Worm (Caenorhabditis elegans): ENCODE results near the gene decr-1.2.

DNA sequence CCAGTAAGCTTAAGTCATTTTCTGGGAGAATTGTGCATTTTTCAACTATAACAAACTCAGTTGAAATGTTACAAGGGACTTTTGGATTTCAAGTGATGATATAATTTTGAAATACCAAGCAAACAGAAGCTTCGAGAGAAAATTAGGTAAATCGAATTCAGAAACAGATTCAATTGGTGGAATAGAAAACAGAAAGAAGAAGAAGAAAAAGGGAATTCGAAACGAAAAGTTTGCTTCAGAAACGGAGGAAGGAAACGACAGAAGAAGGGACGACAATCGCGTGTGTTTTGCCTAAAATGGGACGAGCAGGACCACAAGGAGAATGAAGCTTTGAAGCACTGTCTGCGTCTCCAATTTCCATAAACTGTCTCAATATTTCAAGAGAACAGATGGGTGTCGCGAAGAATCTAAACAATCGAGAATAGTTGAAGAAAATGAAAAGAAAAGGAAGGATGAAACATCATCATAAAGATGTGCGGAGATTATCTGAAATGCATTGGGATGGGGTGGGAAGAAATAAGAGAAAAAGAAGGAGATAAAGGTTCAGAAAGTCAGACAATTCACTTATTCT lies 42.3 kb downstream of the decr-1.2 start:
- TF ChIP-seq nhr-237 (tag; optimal IDR thresholded peaks at IDR 0.05) (no peak), nhr-28 (tag; optimal IDR thresholded peaks at IDR 0.05) (no peak), lin-15B (tag; optimal IDR thresholded peaks at IDR 0.05) (no peak), aly-2 (tag; optimal IDR thresholded peaks at IDR 0.05) (no peak), fkh-2 (tag; optimal IDR thresholded peaks at IDR 0.05) (no peak), egl-27 (tag; optimal IDR thresholded peaks at IDR 0.05) (no peak), ztf-11 (tag; optimal IDR thresholded peaks at IDR 0.05) (no peak), jun-1 (tag; optimal IDR thresholded peaks at IDR 0.05) (no peak), skn-1 (tag; optimal IDR thresholded peaks at IDR 0.05) (no peak)

Data from whole organism, L3 larva.